Worm (Caenorhabditis elegans) whole organism, mixed stage, embryonic: Measurements from ENCODE around the gene sre-6.

Experiments
- M03D4.4 ChIP-seq: sonication (generic microtip); optimal IDR thresholded peaks from 2 replicates; lab custom pipeline; 2017; ENCODE audit warnings: mild to moderate bottlenecking, missing genetic modification characterization, missing compliant biosample characterization
- bed-3 ChIP-seq: fragments of 200-800 bp; sonication (Bioruptor generic); optimal IDR thresholded peaks from 3 replicates; lab custom pipeline; 2018; ENCODE audit warnings: mild to moderate bottlenecking, missing genetic modification characterization, moderate library complexity, missing compliant biosample characterization
- blmp-1 ChIP-seq: fragments of 150-350 bp; optimal IDR thresholded peaks from 2 replicates; lab custom pipeline; 2014; ENCODE audit warnings: missing biosample characterization, missing genetic modification characterization
- ceh-39 ChIP-seq: fragments of 150-350 bp; optimal IDR thresholded peaks from 2 replicates; lab custom pipeline; 2014; ENCODE audit warnings: missing biosample characterization, missing genetic modification characterization
- ceh-43 ChIP-seq: fragments of 200-800 bp; sonication (Bioruptor generic); optimal IDR thresholded peaks from 2 replicates; lab custom pipeline; 2018; ENCODE audit warnings: mild to moderate bottlenecking, missing genetic modification characterization, moderate library complexity, missing compliant biosample characterization
- ces-1 ChIP-seq: fragments of 150-350 bp; optimal IDR thresholded peaks from 2 replicates; lab custom pipeline; 2014; ENCODE audit warnings: missing biosample characterization, missing genetic modification reagents, missing genetic modification characterization
- cnd-1 ChIP-seq: fragments of 200-800 bp; sonication (Bioruptor generic); optimal IDR thresholded peaks from 2 replicates; lab custom pipeline; 2018; ENCODE audit warnings: mild to moderate bottlenecking, missing genetic modification characterization, missing compliant biosample characterization
- elt-1 ChIP-seq: sonication (generic microtip); optimal IDR thresholded peaks from 2 replicates; lab custom pipeline; 2017; ENCODE audit warnings: missing genetic modification characterization, mild to moderate bottlenecking, missing compliant biosample characterization, antibody characterized with exemption, moderate library complexity, borderline replicate concordance; ENCODE audit not compliant: insufficient read depth
- elt-3 ChIP-seq: fragments of 150-350 bp; optimal IDR thresholded peaks from 2 replicates; lab custom pipeline; 2014; ENCODE audit warnings: missing biosample characterization, missing genetic modification characterization
- flh-1 ChIP-seq: fragments of 200-800 bp; sonication (Bioruptor generic); optimal IDR thresholded peaks from 2 replicates; lab custom pipeline; 2018; ENCODE audit warnings: mild to moderate bottlenecking, missing genetic modification characterization, moderate library complexity, missing compliant biosample characterization
- ham-2 ChIP-seq: fragments of 200-800 bp; sonication (Bioruptor generic); optimal IDR thresholded peaks from 2 replicates; lab custom pipeline; 2018; ENCODE audit warnings: mild to moderate bottlenecking, missing genetic modification characterization, missing compliant biosample characterization
- hlh-1 ChIP-seq: fragments of 150-350 bp; optimal IDR thresholded peaks from 2 replicates; lab custom pipeline; 2014; ENCODE audit warnings: missing biosample characterization, missing genetic modification reagents, missing genetic modification characterization
- lin-13 ChIP-seq: fragments of 150-350 bp; optimal IDR thresholded peaks from 2 replicates; lab custom pipeline; 2014; ENCODE audit warnings: missing biosample characterization, missing genetic modification characterization
- lin-32 ChIP-seq: fragments of 200-800 bp; sonication (Bioruptor generic); optimal IDR thresholded peaks from 2 replicates; lab custom pipeline; 2018; ENCODE audit warnings: mild to moderate bottlenecking, missing genetic modification characterization, missing compliant biosample characterization
- mab-5 ChIP-seq: fragments of 150-350 bp; optimal IDR thresholded peaks from 2 replicates; lab custom pipeline; 2014; ENCODE audit warnings: missing biosample characterization, missing genetic modification characterization
- mep-1 ChIP-seq: fragments of 150-350 bp; optimal IDR thresholded peaks from 2 replicates; lab custom pipeline; 2017; ENCODE audit warnings: missing biosample characterization, missing genetic modification reagents, missing genetic modification characterization, inconsistent platforms
- mls-2 ChIP-seq: sonication (generic microtip); optimal IDR thresholded peaks from 2 replicates; lab custom pipeline; 2016; ENCODE audit warnings: mild to moderate bottlenecking, missing genetic modification characterization, moderate library complexity, missing compliant biosample characterization
- nhr-12 ChIP-seq: fragments of 150-350 bp; optimal IDR thresholded peaks from 2 replicates; lab custom pipeline; 2014; ENCODE audit warnings: missing biosample characterization, missing genetic modification characterization
- nhr-2 ChIP-seq: fragments of 150-350 bp; optimal IDR thresholded peaks from 2 replicates; lab custom pipeline; 2014; ENCODE audit warnings: missing biosample characterization, missing genetic modification characterization
- nhr-237 ChIP-seq: fragments of 150-350 bp; optimal IDR thresholded peaks from 2 replicates; lab custom pipeline; 2014; ENCODE audit warnings: missing biosample characterization, missing genetic modification characterization
- nhr-28 ChIP-seq: fragments of 150-350 bp; optimal IDR thresholded peaks from 2 replicates; lab custom pipeline; 2014; ENCODE audit warnings: missing biosample characterization, missing genetic modification characterization
- nhr-76 ChIP-seq: sonication (generic microtip); optimal IDR thresholded peaks from 2 replicates; lab custom pipeline; 2017; ENCODE audit warnings: missing biosample characterization, missing genetic modification characterization
- sem-2 ChIP-seq: fragments of 200-800 bp; sonication (Bioruptor generic); optimal IDR thresholded peaks from 2 replicates; lab custom pipeline; 2018; ENCODE audit warnings: mild to moderate bottlenecking, missing genetic modification characterization, missing compliant biosample characterization
- snpc-4 ChIP-seq: fragments of 150-350 bp; optimal IDR thresholded peaks from 2 replicates; lab custom pipeline; 2014; ENCODE audit warnings: missing biosample characterization, missing genetic modification characterization
- sptf-1 ChIP-seq: sonication (generic microtip); optimal IDR thresholded peaks from 2 replicates; lab custom pipeline; 2017; ENCODE audit warnings: mild to moderate bottlenecking, missing genetic modification characterization, moderate library complexity, missing compliant biosample characterization
- tbx-8 ChIP-seq: fragments of 200-800 bp; sonication (Bioruptor generic); optimal IDR thresholded peaks from 2 replicates; lab custom pipeline; 2018; ENCODE audit warnings: mild to moderate bottlenecking, missing genetic modification characterization, moderate library complexity, missing compliant biosample characterization
- unc-120 ChIP-seq: sonication (generic microtip); optimal IDR thresholded peaks from 2 replicates; lab custom pipeline; 2017; ENCODE audit warnings: missing genetic modification characterization, missing compliant biosample characterization; ENCODE audit not compliant: poor library complexity, severe bottlenecking
- zip-8 ChIP-seq: fragments of 150-350 bp; optimal IDR thresholded peaks from 2 replicates; lab custom pipeline; 2014; ENCODE audit warnings: missing biosample characterization, missing genetic modification characterization
- ztf-11 ChIP-seq: fragments of 150-350 bp; optimal IDR thresholded peaks from 2 replicates; lab custom pipeline; 2014; ENCODE audit warnings: missing biosample characterization, missing genetic modification characterization

sre-6 gene

ce11 chrV:10794463-10794862 is 31.9 kb upstream of the sre-6 start:
- TF ChIP-seq blmp-1 (tag; lab: Kevin White, UChicago) (no peak), lin-13 (tag; lab: Kevin White, UChicago) (no peak), mep-1 (tag; lab: Kevin White, UChicago) (no peak)
- TF ChIP-seq, all 35 proteins: peak for 0

- TF ChIP-seq ceh-39 (tag; lab: Kevin White, UChicago) (no peak), ham-2 (GFP tag; lab: Kevin White, UChicago) (no peak), mep-1 (tag; lab: Kevin White, UChicago) (no peak), sem-2 (GFP tag; lab: Kevin White, UChicago) (no peak), blmp-1 (tag; lab: Kevin White, UChicago) (no peak)
Observed at ce11 chrV:10793498-10793897, 30.9 kb upstream of the sre-6 start, which contains the start of gene ule-3. Gene ule-3, plus strand, starts transcription at chrV:10793798.

- TF ChIP-seq nhr-28 (tag; lab: Kevin White, UChicago) = no peak
- TF ChIP-seq zip-8 = no peak
- no peak for TF ChIP-seq mep-1 (tag; lab: Kevin White, UChicago)
- TF ChIP-seq ceh-39 (tag; lab: Kevin White, UChicago) = no peak
- no peak for TF ChIP-seq lin-32 (GFP tag; lab: Kevin White, UChicago)
- TF ChIP-seq flh-1 (GFP tag; lab: Kevin White, UChicago) = no peak
- no peak for TF ChIP-seq sptf-1 (tag; lab: Kevin White, UChicago)
- no peak for TF ChIP-seq lin-13 (tag; lab: Kevin White, UChicago)
Observed at ce11 chrV:10792775-10793174, 30.2 kb upstream of the sre-6 start, which contains the start of gene D1054.10. Gene D1054.10, minus strand, starts transcription at chrV:10792875.

DNA sequence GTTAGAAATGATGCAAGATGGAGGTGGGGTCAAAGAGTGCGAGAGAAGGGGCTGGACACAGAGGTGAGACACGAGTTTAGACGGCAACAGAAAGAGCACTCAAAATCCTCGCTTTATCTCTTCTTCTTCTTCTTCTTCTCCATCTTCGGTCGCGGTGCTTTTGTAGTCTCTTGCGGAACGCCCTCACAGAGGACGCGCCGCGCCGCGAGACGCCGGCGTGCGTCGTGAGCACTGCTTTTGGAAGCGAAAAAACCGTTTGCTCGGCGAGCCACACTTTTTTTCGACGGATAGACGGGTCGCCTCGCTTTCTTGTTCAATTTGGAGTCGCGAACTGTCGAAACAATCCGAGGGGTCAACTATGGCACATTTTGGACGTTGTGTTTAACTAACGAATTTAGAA is 28.3 kb upstream of the sre-6 start, which contains the start of gene D1054.9:
Gene D1054.9 (minus strand): TSS at position 137 of the 400 bp plus-strand sequence.
- TF ChIP-seq M03D4.4 (no peak), nhr-12 (tag; lab: Kevin White, UChicago) (no peak)

DNA sequence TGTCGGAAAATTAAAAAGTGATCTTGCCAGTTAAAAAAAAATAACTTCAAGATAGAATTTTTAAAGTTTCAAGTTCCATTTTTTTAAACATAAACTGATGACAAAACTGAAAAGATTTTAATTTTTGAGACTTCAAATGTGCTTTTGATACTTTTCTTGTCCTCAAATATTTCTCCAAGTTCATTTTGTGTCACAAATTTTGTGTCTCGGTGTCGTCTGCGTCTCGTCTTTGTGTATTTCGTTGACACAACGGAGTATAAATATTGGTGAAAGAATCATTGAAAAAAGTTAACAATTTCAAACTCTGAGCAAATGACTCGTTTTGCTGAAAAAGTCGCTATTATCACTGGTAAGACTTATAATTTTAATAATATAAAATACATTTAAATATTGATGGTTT is 21.4 kb upstream of the sre-6 start, which contains the start of gene D1054.8:
Gene D1054.8 (plus strand): TSS at position 301 of the 400 bp plus-strand sequence.
- no peak for TF ChIP-seq lin-32 (GFP tag; lab: Kevin White, UChicago)
- no peak for TF ChIP-seq nhr-76 (tag; lab: Kevin White, UChicago)
- no peak for TF ChIP-seq nhr-2
- TF ChIP-seq ham-2 (GFP tag; lab: Kevin White, UChicago) = no peak
- no peak for TF ChIP-seq ceh-43
- TF ChIP-seq elt-3 (tag; lab: Kevin White, UChicago) = no peak
- TF ChIP-seq nhr-28 (tag; lab: Kevin White, UChicago) = no peak
- no peak for TF ChIP-seq tbx-8 (GFP tag; lab: Kevin White, UChicago)
- TF ChIP-seq ces-1 (GFP tag; lab: Kevin White, UChicago) = no peak
- no peak for TF ChIP-seq elt-1 (tag; lab: Kevin White, UChicago)
- TF ChIP-seq ceh-39 (tag; lab: Kevin White, UChicago) = no peak
- no peak for TF ChIP-seq hlh-1 (tag; lab: Kevin White, UChicago)
- TF ChIP-seq M03D4.4 = no peak
- TF ChIP-seq ztf-11 (tag; lab: Kevin White, UChicago) = no peak
- TF ChIP-seq unc-120 (tag; lab: Kevin White, UChicago) = no peak

ce11 chrV:10776528-10777055 is 14.0 kb upstream of the sre-6 start, which contains the start of gene D1054.5:
Gene D1054.5, minus strand, starts transcription at chrV:10776578.
- TF ChIP-seq cnd-1 (tag; lab: Kevin White, UChicago) (no peak), snpc-4 (no peak), ham-2 (GFP tag; lab: Kevin White, UChicago) (no peak), ztf-11 (tag; lab: Kevin White, UChicago) (no peak), ceh-43 (no peak), nhr-237 (no peak), mep-1 (tag; lab: Kevin White, UChicago) (no peak), ceh-39 (tag; lab: Kevin White, UChicago) (no peak), mls-2 (tag; lab: Kevin White, UChicago) (no peak), lin-32 (GFP tag; lab: Kevin White, UChicago) (no peak), bed-3 (GFP tag; lab: Kevin White, UChicago) (no peak), mab-5 (tag; lab: Kevin White, UChicago) (no peak), tbx-8 (GFP tag; lab: Kevin White, UChicago) (no peak), sptf-1 (tag; lab: Kevin White, UChicago) (no peak), sem-2 (GFP tag; lab: Kevin White, UChicago) (no peak)
